Worm (Caenorhabditis elegans) whole organism, L3 larva: Measurements from ENCODE around the gene cht-4.
A peak's percentile ranks its signal among the peaks of the same experiment; 100 is the strongest.

Source experiments
- R02D3.7 ChIP-seq: fragments of 150-350 bp; optimal IDR thresholded peaks from 2 replicates; lab custom pipeline; 2014; ENCODE audit warnings: missing biosample characterization, missing genetic modification characterization
- ZK546.5 ChIP-seq: sonication (generic microtip); optimal IDR thresholded peaks from 2 replicates; lab custom pipeline; 2017; ENCODE audit warnings: missing biosample characterization, missing genetic modification characterization
- ama-1 ChIP-seq: fragments of 150-350 bp; optimal IDR thresholded peaks from 2 replicates; lab custom pipeline; 2018
- ceh-16 ChIP-seq: sonication (generic microtip); optimal IDR thresholded peaks from 2 replicates; lab custom pipeline; 2017; ENCODE audit warnings: missing biosample characterization, missing genetic modification characterization
- ceh-28 ChIP-seq: fragments of 150-350 bp; optimal IDR thresholded peaks from 2 replicates; lab custom pipeline; 2014; ENCODE audit warnings: missing biosample characterization, missing genetic modification reagents, missing genetic modification characterization
- ceh-82 ChIP-seq: fragments of 150-350 bp; optimal IDR thresholded peaks from 2 replicates; lab custom pipeline; 2014; ENCODE audit warnings: missing biosample characterization, missing genetic modification characterization
- ceh-9 ChIP-seq: sonication (generic microtip); optimal IDR thresholded peaks from 2 replicates; lab custom pipeline; 2018; ENCODE audit warnings: missing biosample characterization, missing genetic modification characterization
- daf-12 ChIP-seq: fragments of 150-350 bp; optimal IDR thresholded peaks from 2 replicates; lab custom pipeline; 2014; ENCODE audit warnings: missing biosample characterization, missing genetic modification reagents, missing genetic modification characterization
- egl-5 ChIP-seq: fragments of 150-350 bp; optimal IDR thresholded peaks from 2 replicates; lab custom pipeline; 2017; ENCODE audit warnings: missing biosample characterization, missing genetic modification reagents, missing genetic modification characterization, inconsistent platforms
- elt-1 ChIP-seq: fragments of 150-350 bp; optimal IDR thresholded peaks from 2 replicates; lab custom pipeline; 2014; ENCODE audit warnings: missing biosample characterization, missing genetic modification characterization
- elt-2 ChIP-seq: sonication (generic microtip); optimal IDR thresholded peaks from 2 replicates; lab custom pipeline; 2016; ENCODE audit warnings: missing genetic modification reagents, mild to moderate bottlenecking, missing genetic modification characterization, missing compliant biosample characterization
- elt-3 ChIP-seq, 3 experiments: fragments of 150-350 bp in 1 of 3; sonication (generic microtip) in 2 of 3; optimal IDR thresholded peaks; 2 replicates in 2 of 3; 4 replicates in 1 of 3; lab custom pipeline; 2014 to 2017; ENCODE audit warnings: missing biosample characterization in 3 of 3, missing genetic modification characterization in 3 of 3
- fkh-2 ChIP-seq: fragments of 150-350 bp; optimal IDR thresholded peaks from 2 replicates; lab custom pipeline; 2014; ENCODE audit warnings: missing biosample characterization, missing genetic modification reagents, missing genetic modification characterization
- fos-1 ChIP-seq: fragments of 150-350 bp; optimal IDR thresholded peaks from 2 replicates; lab custom pipeline; 2014; ENCODE audit warnings: missing biosample characterization, missing genetic modification characterization
- hmg-11 ChIP-seq: sonication (generic microtip); optimal IDR thresholded peaks from 2 replicates; lab custom pipeline; 2016; ENCODE audit warnings: missing genetic modification characterization, missing compliant biosample characterization
- jun-1 ChIP-seq: fragments of 150-350 bp; optimal IDR thresholded peaks from 2 replicates; lab custom pipeline; 2014; ENCODE audit warnings: missing biosample characterization, missing genetic modification reagents, missing genetic modification characterization
- lin-15B ChIP-seq: fragments of 150-350 bp; optimal IDR thresholded peaks from 2 replicates; lab custom pipeline; 2014; ENCODE audit warnings: missing biosample characterization, missing genetic modification characterization
- lin-39 ChIP-seq: fragments of 150-350 bp; optimal IDR thresholded peaks from 2 replicates; lab custom pipeline; 2018; ENCODE audit warnings: missing biosample characterization, missing genetic modification reagents, missing genetic modification characterization
- lsy-12 ChIP-seq: sonication (generic microtip); optimal IDR thresholded peaks from 2 replicates; lab custom pipeline; 2016; ENCODE audit warnings: mild to moderate bottlenecking, missing genetic modification characterization, missing compliant biosample characterization
- mdl-1 ChIP-seq: fragments of 150-350 bp; optimal IDR thresholded peaks from 2 replicates; lab custom pipeline; 2014; ENCODE audit warnings: missing biosample characterization, missing genetic modification characterization
- mml-1 ChIP-seq: fragments of 150-350 bp; sonication (generic microtip); optimal IDR thresholded peaks from 3 replicates; lab custom pipeline; 2014; ENCODE audit warnings: missing biosample characterization, missing genetic modification characterization
- nfya-1 ChIP-seq: sonication (generic microtip); optimal IDR thresholded peaks from 2 replicates; lab custom pipeline; 2017; ENCODE audit warnings: missing genetic modification characterization, mild to moderate bottlenecking, missing compliant biosample characterization, antibody characterized with exemption, moderate library complexity; ENCODE audit not compliant: insufficient read depth
- nhr-11 ChIP-seq: fragments of 150-350 bp; optimal IDR thresholded peaks from 2 replicates; lab custom pipeline; 2014; ENCODE audit warnings: missing biosample characterization, missing genetic modification characterization
- nhr-12 ChIP-seq: fragments of 150-350 bp; optimal IDR thresholded peaks from 2 replicates; lab custom pipeline; 2014; ENCODE audit warnings: missing biosample characterization, missing genetic modification characterization
- nhr-23 ChIP-seq: fragments of 150-350 bp; optimal IDR thresholded peaks from 2 replicates; lab custom pipeline; 2014; ENCODE audit warnings: missing biosample characterization, missing genetic modification reagents, missing genetic modification characterization
- nhr-237 ChIP-seq: fragments of 150-350 bp; optimal IDR thresholded peaks from 2 replicates; lab custom pipeline; 2014; ENCODE audit warnings: missing biosample characterization, missing genetic modification characterization
- nhr-25 ChIP-seq: sonication (generic microtip); optimal IDR thresholded peaks from 2 replicates; lab custom pipeline; 2017; ENCODE audit warnings: missing biosample characterization, missing genetic modification characterization
- nhr-43 ChIP-seq: sonication (generic microtip); optimal IDR thresholded peaks from 2 replicates; lab custom pipeline; 2016; ENCODE audit warnings: mild to moderate bottlenecking, missing genetic modification characterization, missing compliant biosample characterization; ENCODE audit not compliant: poor library complexity, severe bottlenecking
- nhr-67 ChIP-seq: fragments of 150-350 bp; optimal IDR thresholded peaks from 2 replicates; lab custom pipeline; 2014; ENCODE audit warnings: missing biosample characterization, missing genetic modification characterization
- nhr-76 ChIP-seq: fragments of 150-350 bp; sonication (generic microtip); optimal IDR thresholded peaks from 5 replicates; lab custom pipeline; 2014; ENCODE audit warnings: missing biosample characterization, missing genetic modification characterization
- nhr-77 ChIP-seq: fragments of 150-350 bp; optimal IDR thresholded peaks from 2 replicates; lab custom pipeline; 2014; ENCODE audit warnings: missing biosample characterization, missing genetic modification characterization
- pha-4 ChIP-seq: fragments of 150-350 bp; optimal IDR thresholded peaks from 2 replicates; lab custom pipeline; 2014; ENCODE audit warnings: missing biosample characterization, missing genetic modification reagents, missing genetic modification characterization
- pqm-1 ChIP-seq: fragments of 150-350 bp; optimal IDR thresholded peaks from 2 replicates; lab custom pipeline; 2017; ENCODE audit warnings: missing biosample characterization, missing genetic modification characterization, inconsistent platforms
- sea-2 ChIP-seq: fragments of 150-350 bp; sonication (generic microtip); optimal IDR thresholded peaks from 4 replicates; lab custom pipeline; 2014; ENCODE audit warnings: missing biosample characterization, missing genetic modification reagents, missing genetic modification characterization
- skn-1 ChIP-seq: fragments of 150-350 bp; optimal IDR thresholded peaks from 2 replicates; lab custom pipeline; 2014; ENCODE audit warnings: missing biosample characterization, missing genetic modification characterization
- unc-39 ChIP-seq: sonication (generic microtip); optimal IDR thresholded peaks from 4 replicates; lab custom pipeline; 2017; ENCODE audit warnings: missing biosample characterization, missing genetic modification characterization
- unc-62 ChIP-seq: fragments of 150-350 bp; sonication (generic microtip); optimal IDR thresholded peaks from 4 replicates; lab custom pipeline; 2014; ENCODE audit warnings: missing biosample characterization, missing genetic modification reagents, missing genetic modification characterization
- zag-1 ChIP-seq: fragments of 150-350 bp; optimal IDR thresholded peaks from 2 replicates; lab custom pipeline; 2014; ENCODE audit warnings: missing biosample characterization, missing genetic modification characterization

Gene cht-4

ce11 chrIII:1689927-1690326, 32.6 kb upstream of the cht-4 start, which contains the start of gene Y22D7AR.14:
Gene Y22D7AR.14, minus strand, starts transcription at chrIII:1690027.
- TF ChIP-seq nhr-237 (no peak), ceh-9 (tag; lab: Kevin White, UChicago) (no peak), nfya-1 (tag; lab: Kevin White, UChicago) (no peak), hmg-11 (tag; lab: Kevin White, UChicago) (no peak), unc-39 (tag; lab: Kevin White, UChicago) (no peak), unc-62 (GFP tag; lab: Kevin White, UChicago) (no peak), nhr-76 (no peak), elt-1 (no peak), zag-1 (tag; lab: Kevin White, UChicago) (no peak), nhr-12 (tag; lab: Kevin White, UChicago) (no peak), R02D3.7 (tag; lab: Kevin White, UChicago) (no peak), nhr-67 (tag; lab: Kevin White, UChicago) (no peak)

- TF ChIP-seq pqm-1 (tag; lab: Kevin White, UChicago) (no peak), mml-1 (tag; lab: Kevin White, UChicago) (no peak), ama-1 (no peak), nhr-25 (tag; lab: Kevin White, UChicago) (no peak), ceh-16 (no peak), nhr-23 (no peak), ZK546.5 (tag; lab: Kevin White, UChicago) (no peak), daf-12 (no peak), elt-2 (tag; lab: Kevin White, UChicago) (no peak), nhr-11 (no peak), fkh-2 (tag; lab: Kevin White, UChicago) (no peak), ceh-28 (tag; lab: Kevin White, UChicago) (no peak), zag-1 (tag; lab: Kevin White, UChicago) (no peak), ceh-82 (no peak), R02D3.7 (tag; lab: Kevin White, UChicago) (no peak), skn-1 (tag; lab: Kevin White, UChicago) (no peak), nhr-237 (no peak)
Measured at ce11 chrIII:1687999-1688398, 30.7 kb upstream of the cht-4 start, which contains the start of gene Y22D7AR.7. Gene Y22D7AR.7, minus strand, starts transcription at chrIII:1688099.

- TF ChIP-seq elt-2 (tag; lab: Kevin White, UChicago) (peak; percentile 52), nhr-237 (no peak), mdl-1 (tag; lab: Kevin White, UChicago) (peak; percentile 14), lin-39 (tag; lab: Kevin White, UChicago) (peak; percentile 6), nhr-43 (tag; lab: Kevin White, UChicago) (peak; percentile 31)
Measured at ce11 chrIII:1682262-1682661, 25.0 kb upstream of the cht-4 start.

ce11 chrIII:1680996-1681395, 23.7 kb upstream of the cht-4 start:
- TF ChIP-seq sea-2: no peak
- TF ChIP-seq nfya-1 (tag; lab: Kevin White, UChicago): peak; percentile 73
- TF ChIP-seq nhr-25 (tag; lab: Kevin White, UChicago): peak; percentile 82
- peak; percentile 41 for TF ChIP-seq lin-15B (tag; lab: Kevin White, UChicago)
- peak; percentile 74 for TF ChIP-seq nhr-43 (tag; lab: Kevin White, UChicago)
- no peak for TF ChIP-seq nhr-237
- peak; percentile 93 for TF ChIP-seq elt-2 (tag; lab: Kevin White, UChicago)
- TF ChIP-seq jun-1 (tag; lab: Kevin White, UChicago): peak; percentile 84
- peak; percentile 51 for TF ChIP-seq R02D3.7 (tag; lab: Kevin White, UChicago)
- peak; percentile 89 for TF ChIP-seq nhr-23
- peak; percentile 55 for TF ChIP-seq skn-1 (tag; lab: Kevin White, UChicago)
- peak; percentile 96 for TF ChIP-seq egl-5 (tag; lab: Kevin White, UChicago)
- TF ChIP-seq mdl-1 (tag; lab: Kevin White, UChicago): no peak
- peak; percentile 93 for TF ChIP-seq pqm-1 (tag; lab: Kevin White, UChicago)
- peak; percentile 9 for TF ChIP-seq lsy-12 (tag; lab: Kevin White, UChicago)
- peak in 1 of 3 experiments; percentile 51 for TF ChIP-seq elt-3 (tag; optimal IDR thresholded peaks at IDR 0.05; lab: Kevin White, UChicago)
- peak; percentile 24 for TF ChIP-seq hmg-11 (tag; lab: Kevin White, UChicago)
- TF ChIP-seq nhr-77: no peak
- no peak for TF ChIP-seq ceh-82
- TF ChIP-seq fos-1 (tag; lab: Kevin White, UChicago): no peak
- TF ChIP-seq lin-39 (tag; lab: Kevin White, UChicago): peak; percentile 45
- no peak for TF ChIP-seq unc-62 (GFP tag; lab: Kevin White, UChicago)
- TF ChIP-seq ama-1: no peak
- peak; percentile 80 for TF ChIP-seq ceh-28 (tag; lab: Kevin White, UChicago)
- peak; percentile 76 for TF ChIP-seq pha-4 (tag; lab: Kevin White, UChicago)
